Fruit fly (Drosophila melanogaster): ENCODE data around the gene Mcm6.

The Mcm6 gene

DNA sequence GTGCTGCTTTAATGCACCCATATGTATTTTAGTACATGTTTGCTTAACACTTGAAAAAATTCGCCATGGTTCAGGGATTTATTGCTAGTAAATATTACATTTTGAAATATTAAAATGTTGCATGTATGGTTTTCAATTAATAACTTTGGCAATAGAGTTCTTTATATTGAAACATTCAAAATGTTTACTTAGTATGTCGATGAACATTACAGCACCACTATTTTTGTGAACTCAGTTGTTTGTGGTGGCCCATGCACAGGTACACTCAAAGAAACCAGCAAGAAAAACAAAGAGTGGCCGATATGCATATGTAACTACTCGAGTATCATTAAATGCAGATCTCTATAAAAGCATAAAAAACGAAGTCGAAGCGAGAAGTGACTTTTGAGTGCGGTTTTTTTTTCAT lies 27.8 kb downstream of the Mcm6 start:
- no peak for TF ChIP-seq CG8478 (optimal IDR thresholded peaks at IDR 0.05)
- no peak for TF ChIP-seq usp (GFP tag; optimal IDR thresholded peaks at IDR 0.05)
- no peak for TF ChIP-seq psq (optimal IDR thresholded peaks at IDR 0.05)
- no peak for TF ChIP-seq pan (optimal IDR thresholded peaks at IDR 0.05)
- no peak for TF ChIP-seq EcR (GFP tag; optimal IDR thresholded peaks at IDR 0.05)
- no peak for TF ChIP-seq Dll (optimal IDR thresholded peaks at IDR 0.05)

DNA sequence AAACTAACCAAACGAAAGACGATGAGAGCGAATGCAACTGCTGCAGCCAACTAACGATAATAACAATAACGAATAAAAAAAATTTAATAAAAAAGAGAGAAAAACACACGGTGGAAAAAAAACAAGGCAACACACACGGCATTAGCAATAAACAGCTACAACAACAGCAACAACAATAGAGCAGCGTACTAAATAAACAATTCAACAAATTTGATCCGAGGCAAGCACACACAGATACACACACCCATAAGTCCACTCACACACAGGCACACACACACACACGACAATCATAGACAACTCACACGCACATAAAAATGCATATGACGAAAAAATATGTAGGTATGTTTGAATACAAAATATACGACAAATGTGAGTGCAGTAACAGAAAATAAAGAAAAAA lies 28.4 kb downstream of the Mcm6 start:
- TF ChIP-seq EcR (GFP tag; optimal IDR thresholded peaks at IDR 0.05) (no peak), CG8478 (optimal IDR thresholded peaks at IDR 0.05) (no peak)

DNA sequence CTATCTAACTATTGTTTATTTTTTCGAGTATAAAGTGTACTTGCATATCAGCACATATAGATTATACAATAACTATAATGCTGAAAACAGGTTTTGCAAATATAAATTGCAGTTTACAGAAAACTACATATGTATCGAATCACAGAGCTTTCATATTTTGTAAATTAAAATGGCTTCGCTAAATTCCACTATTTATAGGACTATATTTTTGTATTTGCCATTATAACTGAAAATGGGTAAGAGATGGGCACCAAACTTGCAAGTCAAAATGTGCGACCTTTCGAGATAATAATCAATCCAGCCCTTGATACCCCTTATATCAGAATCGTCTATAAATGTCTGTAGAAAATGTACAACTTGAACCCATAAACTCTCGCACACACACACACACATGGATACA lies 29.1 kb downstream of the Mcm6 start:
- TF ChIP-seq Dll (optimal IDR thresholded peaks at IDR 0.05) = no peak
- TF ChIP-seq CG8478 (optimal IDR thresholded peaks at IDR 0.05) = no peak
- TF ChIP-seq usp (GFP tag; optimal IDR thresholded peaks at IDR 0.05) = no peak
- TF ChIP-seq pan (optimal IDR thresholded peaks at IDR 0.05) = no peak
- TF ChIP-seq EcR (GFP tag; optimal IDR thresholded peaks at IDR 0.05) = no peak
- no peak for TF ChIP-seq psq (optimal IDR thresholded peaks at IDR 0.05)

DNA sequence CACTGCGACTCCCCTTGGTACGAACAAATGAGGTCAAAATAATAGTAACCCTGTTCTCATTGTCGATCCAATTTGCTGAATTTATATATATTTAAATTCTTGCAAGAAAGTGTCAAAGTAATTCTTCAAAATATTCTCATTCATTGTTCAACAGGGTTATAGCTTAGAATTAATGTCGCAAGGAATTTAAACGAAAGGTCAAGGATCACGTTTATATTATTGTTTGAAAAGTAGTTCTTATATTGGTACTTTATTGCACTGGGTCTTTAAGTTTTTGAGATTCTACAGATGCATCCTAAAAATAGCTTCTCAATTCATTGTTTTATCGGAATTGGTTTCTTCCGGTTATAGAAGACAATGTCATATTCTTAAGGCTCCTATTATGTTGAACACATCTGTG lies 29.8 kb downstream of the Mcm6 start:
- no peak for TF ChIP-seq CG8478 (optimal IDR thresholded peaks at IDR 0.05)
- no peak for TF ChIP-seq usp (GFP tag; optimal IDR thresholded peaks at IDR 0.05)
- TF ChIP-seq pan (optimal IDR thresholded peaks at IDR 0.05) = no peak

DNA sequence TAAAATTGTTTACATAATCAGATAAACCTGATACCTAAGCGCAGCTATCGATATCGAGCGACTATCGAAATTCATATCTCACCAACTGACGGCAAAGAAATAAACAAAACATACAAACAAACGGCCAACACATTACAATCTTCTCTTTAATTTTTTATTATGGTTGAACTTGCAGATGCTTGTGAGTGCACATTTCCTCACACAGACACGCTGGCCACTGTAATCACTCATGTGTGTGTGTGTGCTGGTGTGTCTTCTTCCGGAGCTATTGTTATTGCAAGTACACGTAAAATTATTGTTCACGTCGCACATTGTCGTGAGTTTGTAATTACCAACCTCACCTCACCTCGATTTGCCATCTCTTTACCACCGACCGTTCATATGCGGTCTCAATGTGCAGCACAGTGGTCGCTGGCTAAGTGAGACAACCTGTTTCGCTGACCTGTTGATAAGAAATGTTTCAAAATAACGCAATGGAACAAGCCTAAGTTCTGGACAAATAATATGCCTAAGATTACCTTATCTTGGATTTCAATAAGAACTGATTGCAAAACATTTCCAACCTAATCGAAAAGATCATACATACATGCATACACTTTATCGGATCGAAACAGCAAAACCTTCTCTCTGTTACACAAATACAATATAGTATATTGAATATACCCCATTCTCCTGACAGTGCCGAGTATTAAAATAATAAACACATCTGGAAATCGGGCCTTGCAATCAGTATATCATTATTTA lies 31.0 kb downstream of the Mcm6 start:
- TF ChIP-seq psq (optimal IDR thresholded peaks at IDR 0.05) (no peak), Dll (optimal IDR thresholded peaks at IDR 0.05) (no peak), usp (GFP tag; optimal IDR thresholded peaks at IDR 0.05) (no peak), CG8478 (optimal IDR thresholded peaks at IDR 0.05) (no peak), EcR (GFP tag; optimal IDR thresholded peaks at IDR 0.05) (no peak), pan (optimal IDR thresholded peaks at IDR 0.05) (no peak)

DNA sequence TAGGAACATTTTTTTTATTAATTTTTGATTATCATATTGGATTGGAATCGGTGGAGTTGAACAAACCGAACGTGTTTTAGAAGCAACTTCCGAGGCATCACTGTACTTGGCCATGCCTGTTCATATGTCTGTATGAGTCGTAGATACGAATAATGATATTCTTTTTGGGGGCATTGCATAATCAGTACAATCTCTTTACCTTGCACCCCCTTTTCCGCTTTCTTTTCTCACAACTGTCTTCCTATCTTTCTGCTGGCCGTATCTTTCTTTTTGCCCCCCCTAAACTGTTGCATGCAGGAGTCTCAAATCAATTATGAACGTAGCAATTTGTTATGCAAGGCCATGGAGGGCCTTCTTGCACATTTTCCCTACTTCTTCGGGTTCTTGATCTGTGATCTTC lies 31.7 kb downstream of the Mcm6 start:
- TF ChIP-seq EcR (GFP tag; optimal IDR thresholded peaks at IDR 0.05) (peak in 1 of 2 experiments; percentile 9), psq (optimal IDR thresholded peaks at IDR 0.05) (no peak), usp (GFP tag; optimal IDR thresholded peaks at IDR 0.05) (no peak), Dll (optimal IDR thresholded peaks at IDR 0.05) (no peak), CG8478 (optimal IDR thresholded peaks at IDR 0.05) (no peak), pan (optimal IDR thresholded peaks at IDR 0.05) (no peak)

DNA sequence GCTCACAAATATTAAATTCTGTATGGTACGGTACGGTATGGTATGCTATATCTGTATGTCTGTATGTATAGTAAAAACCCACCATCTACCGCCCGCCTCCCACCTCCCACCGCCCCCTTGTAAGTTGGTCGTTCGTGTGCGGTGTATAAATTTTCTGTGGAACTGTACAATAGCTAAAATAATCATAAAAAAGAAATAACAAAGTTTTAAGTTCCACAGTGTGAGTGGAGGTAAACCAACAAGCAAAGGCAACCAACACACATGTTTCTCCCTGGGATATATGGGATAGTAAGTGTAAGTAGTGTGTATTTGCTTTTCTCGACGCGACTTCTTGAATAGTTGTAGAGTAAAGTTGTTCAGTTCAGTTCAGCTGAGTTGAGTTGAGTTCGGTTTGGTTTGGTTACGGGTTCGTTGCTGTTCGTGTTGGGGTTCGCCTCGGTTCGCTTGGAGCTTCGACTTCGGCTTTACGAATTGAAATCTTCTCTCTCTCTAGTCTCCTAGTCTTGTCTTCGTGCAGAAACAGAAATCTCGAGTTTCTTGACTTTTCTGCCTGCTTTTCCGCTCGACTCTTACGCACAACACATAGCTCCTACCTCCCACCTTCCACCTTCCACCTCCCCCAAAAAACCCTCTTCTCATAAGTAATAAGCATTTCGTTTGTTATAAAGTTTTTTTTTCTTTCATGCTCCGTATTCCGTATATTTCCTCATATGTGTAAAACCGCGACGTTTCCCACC lies 32.6 kb downstream of the Mcm6 start:
- TF ChIP-seq EcR (GFP tag; optimal IDR thresholded peaks at IDR 0.05) (peak in 1 of 2 experiments; percentile 59), psq (optimal IDR thresholded peaks at IDR 0.05) (no peak)

DNA sequence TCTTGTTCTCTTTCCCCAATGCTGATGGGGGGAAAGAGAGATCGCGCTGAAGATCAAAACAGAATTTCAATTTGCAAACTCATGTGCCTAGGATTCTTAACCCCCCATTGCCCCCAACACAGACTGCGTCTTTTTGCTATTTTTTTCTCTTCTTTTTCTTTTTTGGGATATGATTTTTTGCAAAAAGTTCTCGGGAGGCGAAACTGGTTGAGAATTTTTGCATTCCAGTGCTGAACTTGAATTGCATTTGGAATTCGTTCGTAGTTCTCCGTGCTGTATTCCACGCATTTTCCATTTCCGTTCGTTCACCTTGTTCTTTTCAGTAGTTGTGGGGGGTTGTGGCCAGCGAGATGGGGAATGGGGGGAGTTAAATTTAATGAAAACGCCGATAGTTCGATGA lies 34.0 kb downstream of the Mcm6 start:
- no peak for TF ChIP-seq pan (optimal IDR thresholded peaks at IDR 0.05)
- TF ChIP-seq EcR (GFP tag; optimal IDR thresholded peaks at IDR 0.05) = peak in 1 of 2 experiments; percentile 76

DNA sequence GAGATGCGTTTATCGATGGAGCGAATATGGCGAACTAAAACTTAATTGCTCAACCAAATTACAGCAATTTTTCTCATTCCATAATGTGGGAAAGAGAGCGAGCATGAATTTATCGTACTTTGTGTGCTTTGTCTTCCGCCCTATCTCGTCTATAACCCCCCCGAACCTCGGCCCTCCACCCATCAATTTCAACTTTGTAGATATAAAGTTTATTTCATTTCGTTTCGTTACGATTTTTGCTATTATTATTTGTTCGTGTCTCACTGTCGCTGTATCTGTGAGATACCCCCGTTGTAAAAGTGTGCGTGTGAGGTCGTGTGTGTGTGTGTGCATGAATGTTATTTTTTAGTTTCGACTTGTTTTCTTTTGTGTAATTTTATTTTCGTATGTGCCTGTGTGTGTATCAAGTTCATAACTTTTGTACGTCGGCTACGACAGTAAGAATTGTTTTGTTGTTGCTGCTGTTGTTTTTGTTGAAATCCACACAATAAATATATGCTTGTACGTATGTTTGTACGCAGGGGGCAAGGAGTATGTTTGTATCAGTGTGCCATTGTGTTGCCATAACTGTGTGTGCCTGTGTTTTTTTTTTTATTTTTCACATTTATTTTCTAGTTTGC lies 34.5 kb downstream of the Mcm6 start:
- no peak for TF ChIP-seq usp (GFP tag; optimal IDR thresholded peaks at IDR 0.05)
- TF ChIP-seq psq (optimal IDR thresholded peaks at IDR 0.05) = no peak
- no peak for TF ChIP-seq EcR (GFP tag; optimal IDR thresholded peaks at IDR 0.05)
- no peak for TF ChIP-seq CG8478 (optimal IDR thresholded peaks at IDR 0.05)
- TF ChIP-seq pan (optimal IDR thresholded peaks at IDR 0.05) = no peak
- no peak for TF ChIP-seq Dll (optimal IDR thresholded peaks at IDR 0.05)

DNA sequence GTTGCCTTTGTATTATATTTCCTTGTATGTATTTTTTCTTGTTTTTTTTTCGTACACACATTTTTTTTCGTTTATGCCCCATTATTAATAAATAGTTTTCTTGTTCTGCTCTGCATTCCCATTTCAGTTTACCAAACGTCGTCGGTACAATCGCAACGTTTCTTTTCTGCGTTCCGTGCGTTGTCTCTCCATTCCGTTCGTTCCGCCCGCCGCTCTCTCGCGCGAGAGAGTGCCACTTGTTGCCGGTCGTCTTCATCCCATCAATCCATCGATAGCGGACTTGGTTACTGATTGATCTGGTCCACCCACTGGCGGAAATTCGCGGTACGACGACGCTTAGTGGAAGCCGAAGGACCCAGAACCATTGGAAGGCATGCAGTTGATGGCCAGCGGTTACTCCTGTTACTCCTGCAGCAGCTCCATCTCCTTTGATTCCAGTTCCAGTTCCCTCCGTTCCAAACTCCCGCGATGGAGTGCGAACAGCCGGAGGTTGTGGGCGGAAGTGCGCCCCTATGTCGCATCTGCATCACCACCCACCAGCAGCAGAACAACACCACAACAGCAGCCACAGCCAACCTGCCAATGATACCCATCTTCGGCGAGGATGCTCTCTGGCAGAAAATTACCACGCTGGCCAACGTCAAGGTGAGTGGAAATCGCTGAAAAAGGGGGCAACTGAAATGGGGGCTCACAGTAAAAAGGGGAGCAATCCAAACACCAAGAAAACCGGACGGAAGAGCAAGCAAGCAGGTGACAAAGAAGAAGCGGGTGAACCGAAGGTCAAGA lies 35.3 kb downstream of the Mcm6 start:
- TF ChIP-seq psq (optimal IDR thresholded peaks at IDR 0.05) = no peak
- TF ChIP-seq usp (GFP tag; optimal IDR thresholded peaks at IDR 0.05) = no peak
- TF ChIP-seq pan (optimal IDR thresholded peaks at IDR 0.05) = no peak
- TF ChIP-seq EcR (GFP tag; optimal IDR thresholded peaks at IDR 0.05) = no peak
- TF ChIP-seq CG8478 (optimal IDR thresholded peaks at IDR 0.05) = no peak
- TF ChIP-seq Dll (optimal IDR thresholded peaks at IDR 0.05) = no peak

DNA sequence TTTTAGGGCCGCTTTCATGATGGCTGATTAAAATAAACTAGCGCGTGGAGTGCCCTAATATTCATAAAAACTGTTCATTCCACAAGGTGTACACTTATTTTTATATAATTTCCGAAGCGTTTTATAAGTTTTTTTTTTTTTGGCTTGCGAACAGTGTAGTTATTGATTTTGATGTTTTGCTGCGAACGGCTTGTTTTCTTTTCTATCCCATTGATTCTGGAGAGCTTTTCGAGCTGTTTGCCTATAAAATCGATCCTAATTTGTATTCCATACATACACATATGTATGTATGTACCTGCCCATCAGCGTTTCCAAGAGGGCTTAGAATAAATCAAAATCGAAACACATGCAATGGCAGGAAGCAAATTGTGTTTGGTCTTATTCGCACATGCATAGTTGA lies 36.1 kb downstream of the Mcm6 start:
- no peak for TF ChIP-seq EcR (GFP tag; optimal IDR thresholded peaks at IDR 0.05)
- TF ChIP-seq usp (GFP tag; optimal IDR thresholded peaks at IDR 0.05) = no peak
- TF ChIP-seq CG8478 (optimal IDR thresholded peaks at IDR 0.05) = no peak
- no peak for TF ChIP-seq Dll (optimal IDR thresholded peaks at IDR 0.05)
- TF ChIP-seq pan (optimal IDR thresholded peaks at IDR 0.05) = no peak
- no peak for TF ChIP-seq psq (optimal IDR thresholded peaks at IDR 0.05)

DNA sequence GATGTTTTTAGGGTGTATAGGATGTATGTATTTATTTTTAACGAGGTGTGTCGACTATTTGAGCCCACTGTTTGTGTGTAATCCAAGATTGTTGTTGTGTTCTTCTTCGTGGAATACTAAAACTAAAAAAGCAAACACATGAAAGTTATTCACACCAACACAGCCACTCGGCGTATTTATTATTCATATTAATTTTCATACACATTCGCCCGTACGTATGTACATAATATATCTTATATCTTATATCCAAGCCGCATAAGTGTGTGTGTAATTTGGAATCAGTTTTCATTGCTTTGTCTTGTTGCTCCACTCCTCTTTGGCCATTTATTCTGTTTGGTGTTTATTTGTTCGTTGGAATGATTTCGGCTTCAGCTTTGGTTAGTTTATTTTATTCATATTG lies 36.5 kb downstream of the Mcm6 start:
- TF ChIP-seq usp (GFP tag; optimal IDR thresholded peaks at IDR 0.05) = no peak
- no peak for TF ChIP-seq CG8478 (optimal IDR thresholded peaks at IDR 0.05)
- no peak for TF ChIP-seq EcR (GFP tag; optimal IDR thresholded peaks at IDR 0.05)
- TF ChIP-seq Dll (optimal IDR thresholded peaks at IDR 0.05) = no peak
- TF ChIP-seq psq (optimal IDR thresholded peaks at IDR 0.05) = no peak

Measured in whole organism.